Worm (Caenorhabditis elegans): ENCODE data around the gene npp-16.

The npp-16 gene

ce11 chrIII:11917090-11917489, 1.4 kb downstream of the npp-16 start:
- TF ChIP-seq sem-2 (GFP tag; optimal IDR thresholded peaks at IDR 0.05) (no peak), ces-1 (GFP tag; optimal IDR thresholded peaks at IDR 0.05) (no peak), ceh-39 (tag; optimal IDR thresholded peaks at IDR 0.05) (no peak), unc-62 (GFP tag; optimal IDR thresholded peaks at IDR 0.05) (no peak), nhr-12 (tag; optimal IDR thresholded peaks at IDR 0.05) (no peak)

- TF ChIP-seq unc-120 (tag; optimal IDR thresholded peaks at IDR 0.05; ENCODE audit: poor library complexity, severe bottlenecking) (no peak), elt-3 (tag; optimal IDR thresholded peaks at IDR 0.05) (no peak), lin-13 (tag; optimal IDR thresholded peaks at IDR 0.05) (no peak), ceh-43 (GFP tag; optimal IDR thresholded peaks at IDR 0.05) (no peak), cnd-1 (tag; optimal IDR thresholded peaks at IDR 0.05) (no peak), ceh-39 (tag; optimal IDR thresholded peaks at IDR 0.05) (no peak), unc-39 (tag; optimal IDR thresholded peaks at IDR 0.05) (no peak), ces-1 (GFP tag; optimal IDR thresholded peaks at IDR 0.05) (no peak), snpc-4 (tag; optimal IDR thresholded peaks at IDR 0.05) (no peak)
Observed at ce11 chrIII:11917525-11917924, 1.8 kb downstream of the npp-16 start.

ce11 chrIII:11918247-11918769, 2.6 kb downstream of the npp-16 start, which contains the start of gene znf-593:
Gene znf-593 (minus strand): TSS chrIII:11918719.
- no peak for TF ChIP-seq ces-1 (GFP tag; optimal IDR thresholded peaks at IDR 0.05)
- TF ChIP-seq ceh-43 (GFP tag; optimal IDR thresholded peaks at IDR 0.05), result no peak
- TF ChIP-seq nhr-2 (tag; optimal IDR thresholded peaks at IDR 0.05), result no peak
- TF ChIP-seq lin-32 (GFP tag; optimal IDR thresholded peaks at IDR 0.05), result no peak
- TF ChIP-seq mep-1 (tag; optimal IDR thresholded peaks at IDR 0.05), result no peak
- no peak for TF ChIP-seq unc-39 (tag; optimal IDR thresholded peaks at IDR 0.05)
- no peak for TF ChIP-seq tbx-8 (GFP tag; optimal IDR thresholded peaks at IDR 0.05)
- no peak for TF ChIP-seq mab-5 (tag; optimal IDR thresholded peaks at IDR 0.05)
- TF ChIP-seq blmp-1 (tag; optimal IDR thresholded peaks at IDR 0.05), result no peak
- no peak for TF ChIP-seq snpc-4 (tag; optimal IDR thresholded peaks at IDR 0.05)
- TF ChIP-seq nhr-28 (tag; optimal IDR thresholded peaks at IDR 0.05), result no peak
- TF ChIP-seq lsy-2 (tag; optimal IDR thresholded peaks at IDR 0.05), result no peak
- peak; percentile 29 for TF ChIP-seq cnd-1 (tag; optimal IDR thresholded peaks at IDR 0.05)
- peak; percentile 12 for TF ChIP-seq unc-120 (tag; optimal IDR thresholded peaks at IDR 0.05; ENCODE audit: poor library complexity, severe bottlenecking)
- no peak for TF ChIP-seq sem-2 (GFP tag; optimal IDR thresholded peaks at IDR 0.05)
- peak; percentile 56 for TF ChIP-seq sptf-1 (tag; optimal IDR thresholded peaks at IDR 0.05)
- no peak for TF ChIP-seq ztf-11 (tag; optimal IDR thresholded peaks at IDR 0.05)
- no peak for TF ChIP-seq drap-1 (GFP tag; optimal IDR thresholded peaks at IDR 0.05)
- TF ChIP-seq flh-1 (GFP tag; optimal IDR thresholded peaks at IDR 0.05), result no peak
- peak; percentile 7 for TF ChIP-seq M03D4.4 (tag; optimal IDR thresholded peaks at IDR 0.05)
- no peak for TF ChIP-seq zip-8 (tag; optimal IDR thresholded peaks at IDR 0.05)
- no peak for TF ChIP-seq ceh-39 (tag; optimal IDR thresholded peaks at IDR 0.05)
- TF ChIP-seq elt-3 (tag; optimal IDR thresholded peaks at IDR 0.05), result no peak
- TF ChIP-seq lin-13 (tag; optimal IDR thresholded peaks at IDR 0.05), result peak; percentile 6
- TF ChIP-seq hlh-1 (tag; optimal IDR thresholded peaks at IDR 0.05), result no peak
- no peak for TF ChIP-seq nhr-12 (tag; optimal IDR thresholded peaks at IDR 0.05)
- no peak for TF ChIP-seq ham-2 (GFP tag; optimal IDR thresholded peaks at IDR 0.05)
- TF ChIP-seq nhr-76 (tag; optimal IDR thresholded peaks at IDR 0.05), result no peak
- TF ChIP-seq elt-1 (tag; optimal IDR thresholded peaks at IDR 0.05; ENCODE audit: borderline replicate concordance, insufficient read depth), result no peak
- peak; percentile 58 for TF ChIP-seq ceh-83 (GFP tag; optimal IDR thresholded peaks at IDR 0.05)

- TF ChIP-seq nhr-237 (tag; optimal IDR thresholded peaks at IDR 0.05) (no peak), sem-2 (GFP tag; optimal IDR thresholded peaks at IDR 0.05) (no peak), lin-13 (tag; optimal IDR thresholded peaks at IDR 0.05) (peak; percentile 33), mep-1 (tag; optimal IDR thresholded peaks at IDR 0.05) (peak; percentile 36), blmp-1 (tag; optimal IDR thresholded peaks at IDR 0.05) (peak; percentile 30), nhr-28 (tag; optimal IDR thresholded peaks at IDR 0.05) (no peak), pha-4 (tag; optimal IDR thresholded peaks at IDR 0.05) (peak; percentile 29), lin-32 (GFP tag; optimal IDR thresholded peaks at IDR 0.05) (no peak), ces-1 (GFP tag; optimal IDR thresholded peaks at IDR 0.05) (peak; percentile 37), lsy-2 (tag; optimal IDR thresholded peaks at IDR 0.05) (peak; percentile 30), snpc-4 (tag; optimal IDR thresholded peaks at IDR 0.05) (no peak), ceh-39 (tag; optimal IDR thresholded peaks at IDR 0.05) (peak; percentile 27), ceh-43 (GFP tag; optimal IDR thresholded peaks at IDR 0.05) (no peak), unc-120 (tag; optimal IDR thresholded peaks at IDR 0.05; ENCODE audit: poor library complexity, severe bottlenecking) (peak; percentile 36), hlh-1 (tag; optimal IDR thresholded peaks at IDR 0.05) (peak; percentile 13)
Observed at ce11 chrIII:11920187-11920785, 4.6 kb downstream of the npp-16 start, which contains the start of the genes ccf-1 and trap-4. Gene ccf-1 (minus strand): TSS chrIII:11920237. Gene trap-4 (plus strand): TSS chrIII:11920735.

Measured in whole organism, mixed stage, embryonic.